Worm (Caenorhabditis elegans): ENCODE results near the gene cct-2.

The cct-2 gene

ce11 chrII:8948640-8949039 lies 21.1 kb downstream of the cct-2 start:
- TF ChIP-seq nhr-27 (tag; optimal IDR thresholded peaks at IDR 0.05) (no peak), Y53F4B.3 (GFP tag; IDR thresholded peaks at IDR 0.05) (no peak), akir-1 (GFP tag; optimal IDR thresholded peaks at IDR 0.05) (no peak), him-1 (tag; optimal IDR thresholded peaks at IDR 0.05) (no peak), somi-1 (GFP tag; optimal IDR thresholded peaks at IDR 0.05) (no peak), unc-130 (GFP tag; optimal IDR thresholded peaks at IDR 0.05) (no peak)

ce11 chrII:8951270-8951669 lies 23.7 kb downstream of the cct-2 start:
- no peak for TF ChIP-seq F39B2.1 (GFP tag; IDR thresholded peaks at IDR 0.05)
- no peak for TF ChIP-seq ztf-25 (GFP tag; IDR thresholded peaks at IDR 0.05)
- TF ChIP-seq nhr-179 (tag; optimal IDR thresholded peaks at IDR 0.05) = no peak
- TF ChIP-seq nfya-2 (GFP tag; IDR thresholded peaks at IDR 0.05) = no peak
- no peak for TF ChIP-seq lag-1 (GFP tag; IDR thresholded peaks at IDR 0.05)
- TF ChIP-seq let-526 (GFP tag; IDR thresholded peaks at IDR 0.05) = no peak
- no peak for TF ChIP-seq ccch-3 (GFP tag; optimal IDR thresholded peaks at IDR 0.05)
- no peak for TF ChIP-seq athp-1 (tag; optimal IDR thresholded peaks at IDR 0.05)

DNA sequence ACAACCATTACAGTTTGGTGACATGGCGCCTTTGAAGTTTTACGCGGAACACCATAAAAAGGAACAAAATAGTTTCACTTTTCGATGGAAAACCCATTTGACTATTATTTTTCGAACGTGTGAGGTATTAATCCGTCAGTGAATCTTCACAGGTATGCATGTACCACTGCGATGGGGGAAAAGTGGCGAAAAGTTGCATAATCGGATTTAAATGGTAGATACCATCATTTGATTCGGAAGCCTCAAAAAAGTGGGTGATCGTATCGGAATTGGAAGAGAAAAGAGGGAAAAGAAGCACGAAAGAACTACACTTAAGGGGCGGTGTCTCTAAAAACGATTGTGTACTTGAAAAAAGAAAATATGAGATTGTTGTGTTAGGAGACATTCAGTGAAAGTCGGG lies 26.2 kb downstream of the cct-2 start:
- TF ChIP-seq hsf-1 (GFP tag; IDR thresholded peaks at IDR 0.05) (no peak), die-1 (tag; optimal IDR thresholded peaks at IDR 0.05) (no peak), tlf-1 (GFP tag; optimal IDR thresholded peaks at IDR 0.05) (no peak), F49E8.2 (tag; optimal IDR thresholded peaks at IDR 0.05; ENCODE audit: insufficient read depth) (no peak), egl-44 (GFP tag; IDR thresholded peaks at IDR 0.05) (no peak), lsy-27 (tag; optimal IDR thresholded peaks at IDR 0.05; ENCODE audit: borderline replicate concordance, insufficient read depth) (no peak), madf-3 (GFP tag; IDR thresholded peaks at IDR 0.05) (no peak)

- TF ChIP-seq ztf-18 (tag; optimal IDR thresholded peaks at IDR 0.05) = no peak
- TF ChIP-seq T07F8.4 (tag; optimal IDR thresholded peaks at IDR 0.05) = no peak
- TF ChIP-seq mxl-1 (tag; optimal IDR thresholded peaks at IDR 0.05) = no peak
- TF ChIP-seq nhr-90 (tag; optimal IDR thresholded peaks at IDR 0.05) = no peak
- no peak for TF ChIP-seq ccch-3 (GFP tag; optimal IDR thresholded peaks at IDR 0.05)
- no peak for TF ChIP-seq bed-2 (GFP tag; IDR thresholded peaks at IDR 0.05)
- TF ChIP-seq efl-1 (GFP tag; optimal IDR thresholded peaks at IDR 0.05) = no peak
- TF ChIP-seq attf-5 (GFP tag; optimal IDR thresholded peaks at IDR 0.05) = no peak
- no peak for TF ChIP-seq rec-8 (tag; optimal IDR thresholded peaks at IDR 0.05)
- no peak for TF ChIP-seq ceh-40 (GFP tag; IDR thresholded peaks at IDR 0.05)
- TF ChIP-seq gei-17 (GFP tag; optimal IDR thresholded peaks at IDR 0.05) = no peak
Observed at ce11 chrII:8956896-8957295, 29.4 kb downstream of the cct-2 start.

DNA sequence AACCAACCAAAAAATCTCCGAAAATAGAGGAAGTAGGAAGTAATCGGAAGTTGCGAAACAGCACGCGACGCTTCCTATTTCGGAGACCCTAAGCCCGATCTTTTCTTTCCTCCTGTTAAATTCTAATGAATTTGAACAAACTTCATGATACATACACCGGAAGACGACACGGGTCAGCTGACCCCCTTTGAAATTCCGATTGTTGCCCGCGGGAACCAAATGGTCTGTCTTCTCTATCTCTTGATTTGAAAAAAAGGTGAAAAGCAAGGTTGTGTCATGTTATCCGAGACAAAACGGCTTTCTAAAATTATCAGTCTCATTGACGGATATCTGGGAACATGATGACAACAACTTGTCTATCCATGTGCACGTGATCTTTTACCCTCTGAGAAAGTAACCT lies 31.5 kb downstream of the cct-2 start:
- TF ChIP-seq let-607 (tag; optimal IDR thresholded peaks at IDR 0.05) (no peak), madf-3 (GFP tag; IDR thresholded peaks at IDR 0.05) (0 out of 2 replicates have a peak, but pooled peaks have one; percentile 33), repo-1 (tag; optimal IDR thresholded peaks at IDR 0.05) (no peak)
